2 fruit fly cellular contexts compared by ENCODE assay signal in the genomic region with DNA sequence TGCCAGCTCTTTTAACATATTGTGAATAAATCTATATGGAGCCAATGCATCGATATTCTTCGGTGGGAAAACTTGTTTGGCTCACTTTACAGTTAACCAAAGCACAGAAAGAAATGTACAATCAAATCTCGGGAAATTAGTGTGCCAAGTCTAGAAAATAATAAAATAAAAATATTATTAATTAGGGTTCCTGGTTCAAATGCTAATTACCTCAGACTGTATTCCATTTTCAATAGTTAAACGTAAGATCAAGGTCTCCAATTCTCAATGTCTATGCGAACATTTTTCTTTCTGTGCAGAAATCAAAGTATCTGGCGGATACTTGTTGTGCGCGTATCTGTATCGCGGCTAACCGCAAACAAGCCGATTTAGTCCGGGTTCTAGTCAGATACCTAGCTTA.
A peak's percentile ranks its signal among the peaks of the same experiment; 100 is the strongest.
TF ChIP-seq lines count a peak whose summit lies in the region.

No protein-coding gene starts in this region.

TF ChIP-seq in whole organism, embryonic, 481 proteins besides CTCF, POLR2A, EP300 and RAD21 (continued from another document):
- TF ChIP-seq bbx (GFP tag; IDR thresholded peaks at IDR 0.05; lab: Robert Waterston, UW; ENCODE audit: partially characterized antibody): no peak
- TF ChIP-seq gem (tag; optimal IDR thresholded peaks at IDR 0.05; lab: Kevin White, UChicago): peak; percentile 63
- peak; percentile 26 for TF ChIP-seq CG18262 (tag; optimal IDR thresholded peaks at IDR 0.05; lab: Kevin White, UChicago)
- peak; percentile 13 for TF ChIP-seq nmo (GFP tag; optimal IDR thresholded peaks at IDR 0.05; lab: Kevin White, UChicago)
- peak; percentile 37 for TF ChIP-seq Oli (tag; optimal IDR thresholded peaks at IDR 0.05; lab: Kevin White, UChicago)
- TF ChIP-seq Hr51 (GFP tag; optimal IDR thresholded peaks at IDR 0.05; lab: Kevin White, UChicago): peak in 1 of 2 experiments; percentile 35
- TF ChIP-seq Blimp-1 (GFP tag; optimal IDR thresholded peaks at IDR 0.05; lab: Kevin White, UChicago): peak; percentile 50
- peak; percentile 27 for TF ChIP-seq grau (tag; optimal IDR thresholded peaks at IDR 0.05; lab: Kevin White, UChicago)
- peak; percentile 43 for TF ChIP-seq CG15269 (tag; optimal IDR thresholded peaks at IDR 0.05; lab: Kevin White, UChicago)
- peak; percentile 18 for TF ChIP-seq Ssrp (tag; optimal IDR thresholded peaks at IDR 0.05; lab: Kevin White, UChicago)
- peak; percentile 19 for TF ChIP-seq ATbp (GFP tag; optimal IDR thresholded peaks at IDR 0.05; lab: Kevin White, UChicago)
- TF ChIP-seq Drgx (GFP tag; IDR thresholded peaks at IDR 0.05; lab: Robert Waterston, UW): peak; percentile 85
- TF ChIP-seq prd (optimal IDR thresholded peaks at IDR 0.05; lab: Kevin White, UChicago): no peak
- TF ChIP-seq prd (GFP tag; IDR thresholded peaks at IDR 0.05; lab: Robert Waterston, UW): peak; percentile 13; the same call in 1 of the 3 replicates
- TF ChIP-seq CG11504 (tag; optimal IDR thresholded peaks at IDR 0.05; lab: Kevin White, UChicago): peak; percentile 14
- TF ChIP-seq Sox102F (GFP tag; optimal IDR thresholded peaks at IDR 0.05; lab: Kevin White, UChicago): peak; percentile 52
- peak; percentile 31; the same call in 1 of the 2 replicates for TF ChIP-seq Xrp1 (GFP tag; IDR thresholded peaks at IDR 0.05; lab: Robert Waterston, UW)
- TF ChIP-seq CG15601 (tag; optimal IDR thresholded peaks at IDR 0.05; lab: Kevin White, UChicago): peak; percentile 21
- TF ChIP-seq CG8388 (GFP tag; optimal IDR thresholded peaks at IDR 0.05; lab: Kevin White, UChicago): peak; percentile 30
- 0 out of 3 replicates have a peak, but pooled peaks have one; percentile 57 for TF ChIP-seq otp (GFP tag; IDR thresholded peaks at IDR 0.05; lab: Robert Waterston, UW)
- 0 out of 2 replicates have a peak, but pooled peaks have one; percentile 52 for TF ChIP-seq CG32767 (GFP tag; IDR thresholded peaks at IDR 0.05; lab: Robert Waterston, UW)
- 0 out of 3 replicates have a peak, but pooled peaks have one; percentile 38 for TF ChIP-seq ci (GFP tag; IDR thresholded peaks at IDR 0.05; lab: Robert Waterston, UW)
- peak; percentile 12 for TF ChIP-seq CG2875 (GFP tag; optimal IDR thresholded peaks at IDR 0.05; lab: Kevin White, UChicago)
- no peak for TF ChIP-seq dm (GFP tag; optimal IDR thresholded peaks at IDR 0.05; lab: Kevin White, UChicago)
- no peak for TF ChIP-seq sc (optimal IDR thresholded peaks at IDR 0.05; lab: Kevin White, UChicago)
- TF ChIP-seq sc (GFP tag; optimal IDR thresholded peaks at IDR 0.05; lab: Kevin White, UChicago): peak; percentile 20
- 0 out of 2 replicates have a peak, but pooled peaks have one; percentile 34 for TF ChIP-seq seq (GFP tag; IDR thresholded peaks at IDR 0.05; lab: Robert Waterston, UW)
- TF ChIP-seq esg (GFP tag; conservative IDR thresholded peaks at IDR 0.05; lab: Robert Waterston, UW): 0 out of 2 replicates have a peak, but pooled peaks have one; percentile 9
- TF ChIP-seq CG13424 (tag; optimal IDR thresholded peaks at IDR 0.05; lab: Kevin White, UChicago): peak; percentile 30
- peak; percentile 31 for TF ChIP-seq CG12391 (tag; optimal IDR thresholded peaks at IDR 0.05; lab: Kevin White, UChicago)
- TF ChIP-seq lola (GFP tag; optimal IDR thresholded peaks at IDR 0.05; lab: Kevin White, UChicago): peak in 1 of 3 experiments; percentile 0
- TF ChIP-seq CG10366 (GFP tag; IDR thresholded peaks at IDR 0.05; lab: Robert Waterston, UW): peak; percentile 28; the same call in 1 of the 2 replicates
- TF ChIP-seq bigmax (GFP tag; optimal IDR thresholded peaks at IDR 0.05; lab: Kevin White, UChicago): no peak
- TF ChIP-seq lmd (GFP tag; IDR thresholded peaks at IDR 0.05; lab: Robert Waterston, UW): 0 out of 2 replicates have a peak, but pooled peaks have one; percentile 6
- TF ChIP-seq Xbp1 (GFP tag; optimal IDR thresholded peaks at IDR 0.05; lab: Kevin White, UChicago): peak; percentile 35
- TF ChIP-seq sd (tag; optimal IDR thresholded peaks at IDR 0.05; lab: Kevin White, UChicago): no peak
- TF ChIP-seq dimm (GFP tag; IDR thresholded peaks at IDR 0.05; lab: Robert Waterston, UW): peak; percentile 42; the same call in 1 of the 2 replicates
- no peak for TF ChIP-seq vnd (GFP tag; IDR thresholded peaks at IDR 0.05; lab: Robert Waterston, UW; ENCODE audit: partially characterized antibody)

TF ChIP-seq in whole organism, prepupa, 60 proteins besides CTCF, POLR2A, EP300 and RAD21 (continued from another document):
- TF ChIP-seq net (GFP tag; optimal IDR thresholded peaks at IDR 0.05; lab: Kevin White, UChicago) (peak; percentile 69), Eip78C (GFP tag; lab: Kevin White, UChicago) (peak; percentile 84), CG6792 (GFP tag; optimal IDR thresholded peaks at IDR 0.05; lab: Kevin White, UChicago) (peak; percentile 32), CG6808 (GFP tag; optimal IDR thresholded peaks at IDR 0.05; lab: Kevin White, UChicago) (no peak), CG8632 (GFP tag; optimal IDR thresholded peaks at IDR 0.05; lab: Kevin White, UChicago) (peak; percentile 48), CG31627 (GFP tag; optimal IDR thresholded peaks at IDR 0.05; lab: Kevin White, UChicago) (no peak), CG8319 (GFP tag; optimal IDR thresholded peaks at IDR 0.05; lab: Kevin White, UChicago) (no peak), Lpt (GFP tag; optimal IDR thresholded peaks at IDR 0.05; lab: Kevin White, UChicago) (peak; percentile 71), pdm3 (GFP tag; optimal IDR thresholded peaks at IDR 0.05; lab: Kevin White, UChicago) (peak; percentile 40), Gug (GFP tag; IDR thresholded peaks at IDR 0.05; lab: Robert Waterston, UW) (peak; percentile 68), CG9139 (GFP tag; optimal IDR thresholded peaks at IDR 0.05; lab: Kevin White, UChicago) (no peak), cyc (GFP tag; optimal IDR thresholded peaks at IDR 0.05; lab: Kevin White, UChicago) (no peak), Blimp-1 (GFP tag; optimal IDR thresholded peaks at IDR 0.05; lab: Kevin White, UChicago) (no peak), OdsH (GFP tag; optimal IDR thresholded peaks at IDR 0.05; lab: Kevin White, UChicago) (peak; percentile 75), CG1621 (tag; optimal IDR thresholded peaks at IDR 0.05; lab: Kevin White, UChicago) (no peak), Ets96B (tag; optimal IDR thresholded peaks at IDR 0.05; lab: Kevin White, UChicago) (peak; percentile 32), Eip93F (GFP tag; optimal IDR thresholded peaks at IDR 0.05; lab: Kevin White, UChicago) (no peak), Met (GFP tag; optimal IDR thresholded peaks at IDR 0.05; lab: Kevin White, UChicago) (no peak), Smox (GFP tag; optimal IDR thresholded peaks at IDR 0.05; lab: Kevin White, UChicago) (no peak), svp (GFP tag; lab: Kevin White, UChicago) (no peak), CG6276 (GFP tag; optimal IDR thresholded peaks at IDR 0.05; lab: Kevin White, UChicago) (peak; percentile 76), lz (GFP tag; optimal IDR thresholded peaks at IDR 0.05; lab: Kevin White, UChicago) (no peak), Hr38 (GFP tag; optimal IDR thresholded peaks at IDR 0.05; lab: Kevin White, UChicago) (no peak), Hr4 (GFP tag; optimal IDR thresholded peaks at IDR 0.05; lab: Kevin White, UChicago) (peak; percentile 63), CG16779 (tag; optimal IDR thresholded peaks at IDR 0.05; lab: Kevin White, UChicago) (no peak), CG7368 (GFP tag; optimal IDR thresholded peaks at IDR 0.05; lab: Kevin White, UChicago) (no peak), spab (GFP tag; optimal IDR thresholded peaks at IDR 0.05; lab: Kevin White, UChicago) (peak; percentile 20), dac (GFP tag; optimal IDR thresholded peaks at IDR 0.05; lab: Kevin White, UChicago) (peak; percentile 62), fd85E (GFP tag; optimal IDR thresholded peaks at IDR 0.05; lab: Kevin White, UChicago) (no peak), esn (GFP tag; optimal IDR thresholded peaks at IDR 0.05; lab: Kevin White, UChicago) (peak; percentile 7), CG6854 (GFP tag; optimal IDR thresholded peaks at IDR 0.05; lab: Kevin White, UChicago) (no peak), CG6163 (GFP tag; IDR thresholded peaks at IDR 0.05; lab: Robert Waterston, UW) (peak; percentile 76)
